Worm (Caenorhabditis elegans) whole organism, early embryonic: Measurements from ENCODE around the gene srx-6.

Experiments
- B0310.2 ChIP-seq: sonication (generic microtip); optimal IDR thresholded peaks from 2 replicates; lab custom pipeline; 2016; ENCODE audit warnings: mild to moderate bottlenecking, missing genetic modification characterization, missing compliant biosample characterization
- F13C5.2 ChIP-seq: sonication (generic microtip); optimal IDR thresholded peaks from 2 replicates; lab custom pipeline; 2017; ENCODE audit warnings: mild to moderate bottlenecking, missing genetic modification characterization, inconsistent platforms, missing compliant biosample characterization
- ama-1 ChIP-seq: fragments of 150-350 bp; optimal IDR thresholded peaks from 2 replicates; lab custom pipeline; 2014
- ceh-36 ChIP-seq: sonication (generic microtip); optimal IDR thresholded peaks from 2 replicates; lab custom pipeline; 2016; ENCODE audit warnings: missing genetic modification characterization, inconsistent platforms, missing compliant biosample characterization
- ets-7 ChIP-seq: sonication (generic microtip); optimal IDR thresholded peaks from 2 replicates; lab custom pipeline; 2016; ENCODE audit warnings: missing genotype, missing genetic modification characterization, missing compliant biosample characterization
- flt-1 ChIP-seq: fragments of 200-800 bp; sonication (Bioruptor generic); IDR thresholded peaks from 2 replicates; pipeline ENCODE4 v1.3.6; 2022; ENCODE audit warnings: missing genetic modification characterization, missing compliant biosample characterization
- hnd-1 ChIP-seq: sonication (generic microtip); optimal IDR thresholded peaks from 2 replicates; lab custom pipeline; 2016; ENCODE audit warnings: missing genetic modification characterization, missing compliant biosample characterization
- sea-1 ChIP-seq: fragments of 200-800 bp; sonication (Bioruptor generic); conservative IDR thresholded peaks from 2 replicates; pipeline ENCODE4 v1.3.6; 2022; ENCODE audit warnings: missing genetic modification characterization, missing compliant biosample characterization
- tbx-37 ChIP-seq: fragments of 200-800 bp; sonication (Bioruptor generic); conservative IDR thresholded peaks from 2 replicates; pipeline ENCODE4 v1.3.6; 2022; ENCODE audit warnings: missing genetic modification reagents, missing genetic modification characterization, missing compliant biosample characterization

DNA sequence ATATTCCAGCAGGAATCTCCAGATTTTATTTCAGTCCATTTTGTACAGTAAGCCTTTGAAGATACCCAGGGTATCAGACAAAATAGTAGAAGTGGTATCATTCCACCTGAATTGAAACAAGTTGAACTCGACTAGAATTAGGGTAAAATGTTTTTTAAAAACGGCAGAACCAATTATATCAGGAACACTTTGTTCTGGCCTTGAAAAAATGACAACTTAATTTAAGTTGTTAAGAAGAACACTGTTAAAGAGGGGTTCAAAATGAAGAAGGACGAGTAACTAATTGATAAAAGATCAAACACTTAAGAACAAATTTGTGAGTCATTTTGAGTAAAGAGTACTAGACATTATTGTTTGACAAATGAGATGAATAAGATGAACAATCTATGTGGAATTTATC is 7.8 kb upstream of the srx-6 start, which contains the start of gene lmd-4:
- TF ChIP-seq ets-7 (tag; lab: Kevin White, UChicago) = no peak
- TF ChIP-seq flt-1 = no peak
- no peak for TF ChIP-seq ama-1 (lab: Kevin White, UChicago)
- TF ChIP-seq B0310.2 = no peak
- no peak for TF ChIP-seq ceh-36 (tag; lab: Kevin White, UChicago)
- TF ChIP-seq F13C5.2 (tag; lab: Kevin White, UChicago) = no peak
- no peak for TF ChIP-seq tbx-37 (GFP tag; lab: Robert Waterston, UW)
- TF ChIP-seq hnd-1 (tag; lab: Kevin White, UChicago) = no peak
- TF ChIP-seq sea-1 (GFP tag; lab: Robert Waterston, UW) = no peak
